Fruit fly (Drosophila melanogaster): Measurements from ENCODE around the gene CG13299.

- TF ChIP-seq pan (optimal IDR thresholded peaks at IDR 0.05) (no peak), psq (optimal IDR thresholded peaks at IDR 0.05) (no peak), Dll (optimal IDR thresholded peaks at IDR 0.05) (no peak), CG8478 (optimal IDR thresholded peaks at IDR 0.05) (no peak), EcR (GFP tag; optimal IDR thresholded peaks at IDR 0.05) (peak; percentile 76 to 84)
Measured at dm6 chr3L:6263896-6264841, 32.0 kb upstream of the CG13299 start.

All from whole organism.